Worm (Caenorhabditis elegans) whole organism, late embryonic: ENCODE measurements around the gene C23H4.8.

Experiments
- hlh-8 ChIP-seq: sonication (generic microtip); optimal IDR thresholded peaks from 2 replicates; lab custom pipeline; 2016; ENCODE audit warnings: missing genotype, missing genetic modification characterization, missing compliant biosample characterization
- nfya-1 ChIP-seq: sonication (generic microtip); optimal IDR thresholded peaks from 2 replicates; lab custom pipeline; 2017; ENCODE audit warnings: missing genetic modification characterization, mild to moderate bottlenecking, missing compliant biosample characterization, antibody characterized with exemption, moderate library complexity
- nhr-11 ChIP-seq: fragments of 150-350 bp; optimal IDR thresholded peaks from 2 replicates; lab custom pipeline; 2014; ENCODE audit warnings: missing biosample characterization, missing genetic modification characterization
- pros-1 ChIP-seq: fragments of 150-350 bp; optimal IDR thresholded peaks from 2 replicates; lab custom pipeline; 2014; ENCODE audit warnings: missing biosample characterization, missing genetic modification reagents, missing genetic modification characterization

ce11 chrX:12221817-12222216 lies 4.8 kb downstream of the C23H4.8 start, which contains the start of gene cest-9.2:
- TF ChIP-seq nfya-1 (no peak), nhr-11 (tag; lab: Kevin White, UChicago) (no peak), hlh-8 (tag; lab: Kevin White, UChicago) (no peak), pros-1 (tag; lab: Kevin White, UChicago) (no peak)
